Worm (Caenorhabditis elegans) whole organism, late embryonic: ENCODE data around the gene ifet-1.

Experiments
- C08G9.2 ChIP-seq: sonication (generic microtip); optimal IDR thresholded peaks from 2 replicates; lab custom pipeline; 2016; ENCODE audit warnings: mild to moderate bottlenecking, missing genetic modification characterization, moderate library complexity, missing compliant biosample characterization
- C38D4.7 ChIP-seq: fragments of 200-800 bp; sonication (Bioruptor generic); optimal IDR thresholded peaks from 2 replicates; lab custom pipeline; 2018; ENCODE audit warnings: mild to moderate bottlenecking, missing genetic modification characterization, moderate library complexity, missing compliant biosample characterization
- K09A11.1 ChIP-seq: sonication (generic microtip); optimal IDR thresholded peaks from 2 replicates; lab custom pipeline; 2017; ENCODE audit warnings: antibody characterized with exemption, mild to moderate bottlenecking, missing genetic modification characterization, missing compliant biosample characterization; ENCODE audit not compliant: insufficient read depth
- ahr-1 ChIP-seq: sonication (generic microtip); optimal IDR thresholded peaks from 2 replicates; lab custom pipeline; 2016; ENCODE audit warnings: missing genetic modification characterization, missing compliant biosample characterization
- ceh-18 ChIP-seq: sonication (generic microtip); optimal IDR thresholded peaks from 2 replicates; lab custom pipeline; 2016; ENCODE audit warnings: missing genetic modification characterization, missing compliant biosample characterization
- ceh-24 ChIP-seq: sonication (generic microtip); optimal IDR thresholded peaks from 2 replicates; lab custom pipeline; 2016; ENCODE audit warnings: mild to moderate bottlenecking, missing genetic modification characterization, missing compliant biosample characterization
- ceh-30 ChIP-seq: fragments of 150-350 bp; optimal IDR thresholded peaks from 2 replicates; lab custom pipeline; 2014; ENCODE audit warnings: missing biosample characterization, missing genetic modification characterization
- ceh-31 ChIP-seq: sonication (generic microtip); optimal IDR thresholded peaks from 2 replicates; lab custom pipeline; 2016; ENCODE audit warnings: missing genetic modification characterization, missing compliant biosample characterization
- ceh-45 ChIP-seq: fragments of 200-800 bp; sonication (Bioruptor generic); IDR thresholded peaks from 2 replicates; pipeline ENCODE4 v1.3.6; 2022; ENCODE audit warnings: missing genetic modification reagents, missing genetic modification characterization, missing compliant biosample characterization
- che-1 ChIP-seq: sonication (generic microtip); optimal IDR thresholded peaks from 2 replicates; lab custom pipeline; 2016; ENCODE audit warnings: mild to moderate bottlenecking, missing genetic modification characterization, missing compliant biosample characterization
- dmd-4 ChIP-seq: sonication (generic microtip); optimal IDR thresholded peaks from 2 replicates; lab custom pipeline; 2016; ENCODE audit warnings: borderline replicate concordance, missing genetic modification characterization, missing compliant biosample characterization
- dve-1 ChIP-seq: sonication (generic microtip); optimal IDR thresholded peaks from 2 replicates; lab custom pipeline; 2017; ENCODE audit warnings: antibody characterized with exemption, mild to moderate bottlenecking, missing genetic modification characterization, missing compliant biosample characterization
- ets-4 ChIP-seq: sonication (generic microtip); optimal IDR thresholded peaks from 2 replicates; lab custom pipeline; 2016; ENCODE audit warnings: missing genetic modification characterization, missing compliant biosample characterization
- eyg-1 ChIP-seq: sonication (generic microtip); optimal IDR thresholded peaks from 2 replicates; lab custom pipeline; 2016; ENCODE audit warnings: missing genotype, missing genetic modification characterization, missing compliant biosample characterization
- fax-1 ChIP-seq: sonication (generic microtip); optimal IDR thresholded peaks from 2 replicates; lab custom pipeline; 2016; ENCODE audit warnings: missing genotype, missing genetic modification characterization, missing compliant biosample characterization
- fkh-10 ChIP-seq: fragments of 150-350 bp; optimal IDR thresholded peaks from 2 replicates; lab custom pipeline; 2014; ENCODE audit warnings: missing biosample characterization, missing genetic modification reagents, missing genetic modification characterization
- fkh-6 ChIP-seq: sonication (generic microtip); optimal IDR thresholded peaks from 2 replicates; lab custom pipeline; 2016; ENCODE audit warnings: missing genetic modification characterization, missing compliant biosample characterization
- gmeb-2 ChIP-seq: sonication (generic microtip); optimal IDR thresholded peaks from 2 replicates; lab custom pipeline; 2016; ENCODE audit warnings: missing genetic modification characterization, inconsistent platforms, missing compliant biosample characterization
- hlh-15 ChIP-seq: sonication (generic microtip); optimal IDR thresholded peaks from 2 replicates; lab custom pipeline; 2016; ENCODE audit warnings: missing genetic modification characterization, missing compliant biosample characterization
- hlh-6 ChIP-seq: sonication (generic microtip); optimal IDR thresholded peaks from 2 replicates; lab custom pipeline; 2016; ENCODE audit warnings: missing genotype, missing genetic modification characterization, missing compliant biosample characterization
- hlh-8 ChIP-seq: sonication (generic microtip); optimal IDR thresholded peaks from 2 replicates; lab custom pipeline; 2016; ENCODE audit warnings: missing genotype, missing genetic modification characterization, missing compliant biosample characterization
- lim-6 ChIP-seq: sonication (generic microtip); optimal IDR thresholded peaks from 2 replicates; lab custom pipeline; 2016; ENCODE audit warnings: missing genetic modification characterization, missing compliant biosample characterization
- madf-2 ChIP-seq: sonication (generic microtip); optimal IDR thresholded peaks from 2 replicates; lab custom pipeline; 2017; ENCODE audit warnings: missing genetic modification characterization, missing compliant biosample characterization
- mec-3 ChIP-seq: sonication (generic microtip); optimal IDR thresholded peaks from 2 replicates; lab custom pipeline; 2016; ENCODE audit warnings: borderline replicate concordance, missing genetic modification characterization, missing compliant biosample characterization
- nhr-11 ChIP-seq: fragments of 150-350 bp; optimal IDR thresholded peaks from 2 replicates; lab custom pipeline; 2014; ENCODE audit warnings: missing biosample characterization, missing genetic modification characterization
- nhr-232 ChIP-seq: sonication (generic microtip); optimal IDR thresholded peaks from 2 replicates; lab custom pipeline; 2016; ENCODE audit warnings: missing genetic modification characterization, missing compliant biosample characterization
- npax-4 ChIP-seq: sonication (generic microtip); optimal IDR thresholded peaks from 2 replicates; lab custom pipeline; 2016; ENCODE audit warnings: missing genetic modification characterization, missing compliant biosample characterization
- odd-2 ChIP-seq: sonication (generic microtip); optimal IDR thresholded peaks from 2 replicates; lab custom pipeline; 2017; ENCODE audit warnings: antibody characterized with exemption, mild to moderate bottlenecking, missing genetic modification characterization, missing compliant biosample characterization
- pat-9 ChIP-seq: fragments of 200-800 bp; sonication (Bioruptor generic); optimal IDR thresholded peaks from 2 replicates; lab custom pipeline; 2018; ENCODE audit warnings: mild to moderate bottlenecking, missing genetic modification characterization, moderate library complexity, missing compliant biosample characterization
- pax-1 ChIP-seq: fragments of 150-350 bp; optimal IDR thresholded peaks from 2 replicates; lab custom pipeline; 2014; ENCODE audit warnings: missing biosample characterization, missing genetic modification characterization
- pha-2 ChIP-seq: sonication (generic microtip); optimal IDR thresholded peaks from 2 replicates; lab custom pipeline; 2017; ENCODE audit warnings: mild to moderate bottlenecking, missing genetic modification characterization, missing compliant biosample characterization
- pqm-1 ChIP-seq: sonication (generic microtip); optimal IDR thresholded peaks from 2 replicates; lab custom pipeline; 2016; ENCODE audit warnings: missing genetic modification characterization, missing compliant biosample characterization
- pros-1 ChIP-seq: fragments of 150-350 bp; optimal IDR thresholded peaks from 2 replicates; lab custom pipeline; 2014; ENCODE audit warnings: missing biosample characterization, missing genetic modification reagents, missing genetic modification characterization
- ref-2 ChIP-seq: sonication (generic microtip); optimal IDR thresholded peaks from 2 replicates; lab custom pipeline; 2016; ENCODE audit warnings: missing genetic modification characterization, missing compliant biosample characterization
- rnt-1 ChIP-seq: sonication (generic microtip); optimal IDR thresholded peaks from 2 replicates; lab custom pipeline; 2016; ENCODE audit warnings: missing genetic modification characterization, missing compliant biosample characterization
- sox-2 ChIP-seq: fragments of 200-800 bp; sonication (Bioruptor generic); IDR thresholded peaks from 2 replicates; pipeline ENCODE4 v1.3.6; 2022; ENCODE audit warnings: missing genetic modification reagents, missing genetic modification characterization, missing compliant biosample characterization
- syd-9 ChIP-seq: sonication (generic microtip); optimal IDR thresholded peaks from 2 replicates; lab custom pipeline; 2016; ENCODE audit warnings: mild to moderate bottlenecking, missing genetic modification characterization, moderate library complexity, missing compliant biosample characterization
- tbx-7 ChIP-seq: sonication (generic microtip); optimal IDR thresholded peaks from 2 replicates; lab custom pipeline; 2016; ENCODE audit warnings: missing genotype, missing genetic modification characterization, missing compliant biosample characterization
- unc-42 ChIP-seq: sonication (generic microtip); optimal IDR thresholded peaks from 2 replicates; lab custom pipeline; 2016; ENCODE audit warnings: missing genotype, missing genetic modification characterization, missing compliant biosample characterization
- unc-55 ChIP-seq: sonication (generic microtip); optimal IDR thresholded peaks from 2 replicates; lab custom pipeline; 2017; ENCODE audit warnings: missing biosample characterization, missing genetic modification reagents, missing genetic modification characterization

Gene ifet-1

ce11 chrIII:4482986-4483385, 8.0 kb upstream of the ifet-1 start:
- no peak for TF ChIP-seq ets-4
- no peak for TF ChIP-seq ceh-45 (GFP tag; lab: Robert Waterston, UW)
- TF ChIP-seq nhr-11 = no peak
- TF ChIP-seq ahr-1 (tag; lab: Kevin White, UChicago) = no peak
- no peak for TF ChIP-seq syd-9 (tag; lab: Kevin White, UChicago)
- no peak for TF ChIP-seq unc-42 (tag; lab: Kevin White, UChicago)
- TF ChIP-seq pros-1 = no peak
- TF ChIP-seq dmd-4 (tag; lab: Kevin White, UChicago) = no peak
- no peak for TF ChIP-seq che-1

- no peak for TF ChIP-seq tbx-7 (tag; lab: Kevin White, UChicago)
- TF ChIP-seq ceh-18 = no peak
- no peak for TF ChIP-seq madf-2
- no peak for TF ChIP-seq K09A11.1 (tag; lab: Kevin White, UChicago)
- TF ChIP-seq hlh-6 (tag; lab: Kevin White, UChicago) = no peak
- TF ChIP-seq unc-42 (tag; lab: Kevin White, UChicago) = no peak
- TF ChIP-seq sox-2 (GFP tag; lab: Robert Waterston, UW) = no peak
- TF ChIP-seq ref-2 (tag; lab: Kevin White, UChicago) = no peak
- TF ChIP-seq gmeb-2 (tag; lab: Kevin White, UChicago) = no peak
- TF ChIP-seq ceh-45 (GFP tag; lab: Robert Waterston, UW) = no peak
- TF ChIP-seq che-1 = no peak
- no peak for TF ChIP-seq C38D4.7 (GFP tag; lab: Kevin White, UChicago)
- TF ChIP-seq pat-9 (tag; lab: Kevin White, UChicago) = no peak
These were observed 6.8 kb upstream of the ifet-1 start for ce11 chrIII:4481787-4482186.

ce11 chrIII:4477472-4477871, 2.5 kb upstream of the ifet-1 start, which contains the start of gene ins-17:
TSS of gene ins-17 (minus strand) at chrIII:4477572.
- TF ChIP-seq hlh-15 (no peak), rnt-1 (no peak), hlh-6 (tag; lab: Kevin White, UChicago) (no peak), dve-1 (no peak), mec-3 (tag; lab: Kevin White, UChicago) (no peak), odd-2 (tag; lab: Kevin White, UChicago) (no peak), unc-55 (no peak), eyg-1 (tag; lab: Kevin White, UChicago) (no peak), pqm-1 (tag; lab: Kevin White, UChicago) (no peak), ceh-18 (no peak), pax-1 (tag; lab: Kevin White, UChicago) (no peak), madf-2 (no peak), hlh-8 (tag; lab: Kevin White, UChicago) (no peak), ahr-1 (tag; lab: Kevin White, UChicago) (no peak), nhr-11 (no peak)

- TF ChIP-seq hlh-8 (tag; lab: Kevin White, UChicago) = no peak
- TF ChIP-seq npax-4 (tag; lab: Kevin White, UChicago) = no peak
- TF ChIP-seq C38D4.7 (GFP tag; lab: Kevin White, UChicago) = no peak
- no peak for TF ChIP-seq ceh-30 (tag; lab: Kevin White, UChicago)
- TF ChIP-seq ceh-24 (tag; lab: Kevin White, UChicago) = no peak
- no peak for TF ChIP-seq fax-1 (tag; lab: Kevin White, UChicago)
- no peak for TF ChIP-seq sox-2 (GFP tag; lab: Robert Waterston, UW)
- no peak for TF ChIP-seq lim-6 (tag; lab: Kevin White, UChicago)
- TF ChIP-seq madf-2 = no peak
- TF ChIP-seq fkh-10 = no peak
- no peak for TF ChIP-seq ceh-45 (GFP tag; lab: Robert Waterston, UW)
- no peak for TF ChIP-seq tbx-7 (tag; lab: Kevin White, UChicago)
- no peak for TF ChIP-seq ets-4
- TF ChIP-seq nhr-232 = no peak
- TF ChIP-seq ceh-31 (tag; lab: Kevin White, UChicago) = no peak
- TF ChIP-seq pha-2 (tag; lab: Kevin White, UChicago) = no peak
- no peak for TF ChIP-seq C08G9.2
- TF ChIP-seq fkh-6 (tag; lab: Kevin White, UChicago) = no peak
- TF ChIP-seq, all 69 proteins: peak for 0
These were observed 1.9 kb upstream of the ifet-1 start for ce11 chrIII:4476806-4477205.
